Fruit fly (Drosophila melanogaster) ovary, adult (tissue): ENCODE data around the gene CG5290.

Experiments used
- CG17801 ChIP-seq: fragments of 200-800 bp; optimal IDR thresholded peaks from 2 replicates; lab custom pipeline; 2019; ENCODE audit warnings: missing biosample characterization, mild to moderate bottlenecking, missing genetic modification characterization, moderate library complexity; ENCODE audit not compliant: partially characterized antibody

CG5290 gene

dm6 chr3L:17895815-17896275 lies 16.5 kb downstream of the CG5290 start, which contains the start of gene Tsp74F:
Gene Tsp74F, minus strand, starts transcription at chr3L:17895862.
- TF ChIP-seq CG17801 (GFP tag; lab: Kevin White, UChicago): no peak

dm6 chr3L:17893660-17894059 lies 18.7 kb downstream of the CG5290 start:
- TF ChIP-seq CG17801 (GFP tag; lab: Kevin White, UChicago): no peak

DNA sequence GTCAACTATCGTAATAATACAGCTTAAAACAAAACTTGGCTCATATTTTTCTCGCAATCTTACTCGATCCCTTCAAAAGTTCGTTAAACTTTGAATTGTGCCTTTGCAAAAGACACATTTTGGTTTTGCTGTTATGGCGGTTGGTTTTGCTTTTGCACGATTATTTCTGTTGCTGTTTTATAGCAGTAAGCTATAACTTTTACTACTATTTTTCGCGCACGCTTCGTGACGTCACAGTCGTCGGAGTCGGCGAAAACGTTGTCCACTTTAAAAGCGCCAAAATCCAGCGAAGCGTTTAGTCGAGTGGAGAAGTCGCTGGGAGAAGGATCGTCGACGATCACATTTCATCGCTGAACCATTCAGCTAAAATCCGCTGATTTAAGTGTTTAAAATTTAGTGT lies 25.0 kb downstream of the CG5290 start, which contains the start of gene CG7402:
TSS of gene CG7402 (plus strand) at position 313 of the 400 bp plus-strand sequence.
- no peak for TF ChIP-seq CG17801 (GFP tag; lab: Kevin White, UChicago)

DNA sequence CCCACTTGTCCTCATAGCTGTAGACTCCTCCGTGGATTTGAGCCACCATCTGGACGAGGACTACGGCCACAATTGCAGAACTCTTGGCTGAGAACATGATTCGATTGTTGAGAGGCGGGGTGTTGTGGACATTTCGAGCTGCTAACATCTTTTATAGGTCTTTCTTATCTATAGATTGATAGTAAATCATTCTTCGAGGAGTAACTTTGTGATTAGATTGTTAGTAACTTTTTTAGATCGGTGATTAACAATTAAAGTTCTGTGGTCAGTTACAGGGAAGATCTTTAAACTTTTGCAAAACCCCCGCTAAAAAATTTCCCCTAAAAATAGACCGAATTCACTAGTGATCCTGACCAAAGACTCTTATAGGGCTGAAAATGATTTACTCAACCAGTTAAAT lies 25.8 kb downstream of the CG5290 start, which contains the start of gene CG16775:
TSS of gene CG16775 (minus strand) at position 101 of the 400 bp plus-strand sequence.
- no peak for TF ChIP-seq CG17801 (GFP tag; lab: Kevin White, UChicago)

- TF ChIP-seq CG17801 (GFP tag; lab: Kevin White, UChicago): no peak
Measured at dm6 chr3L:17884276-17884675, 28.1 kb downstream of the CG5290 start, which contains the start of gene CG5506. Gene CG5506, minus strand, starts transcription at chr3L:17884376.

dm6 chr3L:17878781-17879360 lies 33.5 kb downstream of the CG5290 start, which contains the start of gene CG7408:
Gene CG7408, plus strand, starts transcription at chr3L:17879096.
- peak; percentile 9 for TF ChIP-seq CG17801 (GFP tag; lab: Kevin White, UChicago)
